Worm (Caenorhabditis elegans) whole organism, early embryonic: ENCODE results near the gene cdr-1.

Source experiments
- B0310.2 ChIP-seq: sonication (generic microtip); optimal IDR thresholded peaks from 2 replicates; lab custom pipeline; 2016; ENCODE audit warnings: mild to moderate bottlenecking, missing genetic modification characterization, missing compliant biosample characterization
- F13C5.2 ChIP-seq: sonication (generic microtip); optimal IDR thresholded peaks from 2 replicates; lab custom pipeline; 2017; ENCODE audit warnings: mild to moderate bottlenecking, missing genetic modification characterization, inconsistent platforms, missing compliant biosample characterization
- aly-1 ChIP-seq: sonication (generic microtip); optimal IDR thresholded peaks from 2 replicates; lab custom pipeline; 2016; ENCODE audit warnings: missing genetic modification characterization, missing compliant biosample characterization
- ama-1 ChIP-seq: fragments of 150-350 bp; optimal IDR thresholded peaks from 2 replicates; lab custom pipeline; 2014
- ceh-13 ChIP-seq: fragments of 200-800 bp; sonication (Bioruptor generic); optimal IDR thresholded peaks from 2 replicates; lab custom pipeline; 2018; ENCODE audit warnings: mild to moderate bottlenecking, missing genetic modification characterization, missing compliant biosample characterization
- ceh-36 ChIP-seq: sonication (generic microtip); optimal IDR thresholded peaks from 2 replicates; lab custom pipeline; 2016; ENCODE audit warnings: missing genetic modification characterization, inconsistent platforms, missing compliant biosample characterization
- ets-7 ChIP-seq: sonication (generic microtip); optimal IDR thresholded peaks from 2 replicates; lab custom pipeline; 2016; ENCODE audit warnings: missing genotype, missing genetic modification characterization, missing compliant biosample characterization
- flt-1 ChIP-seq: fragments of 200-800 bp; sonication (Bioruptor generic); IDR thresholded peaks from 2 replicates; pipeline ENCODE4 v1.3.6; 2022; ENCODE audit warnings: missing genetic modification characterization, missing compliant biosample characterization
- hmbx-1 ChIP-seq: sonication (generic microtip); optimal IDR thresholded peaks from 2 replicates; lab custom pipeline; 2016; ENCODE audit warnings: mild to moderate bottlenecking, missing genetic modification characterization, missing compliant biosample characterization
- hmg-4 ChIP-seq: fragments of 200-800 bp; sonication (Bioruptor generic); optimal IDR thresholded peaks from 2 replicates; lab custom pipeline; 2018; ENCODE audit warnings: mild to moderate bottlenecking, missing genetic modification characterization, missing compliant biosample characterization
- hnd-1 ChIP-seq: sonication (generic microtip); optimal IDR thresholded peaks from 2 replicates; lab custom pipeline; 2016; ENCODE audit warnings: missing genetic modification characterization, missing compliant biosample characterization
- pes-1 ChIP-seq: fragments of 200-800 bp; sonication (Bioruptor generic); IDR thresholded peaks from 2 replicates; pipeline ENCODE4 v1.3.6; 2022; ENCODE audit warnings: missing genetic modification reagents, missing genetic modification characterization, missing compliant biosample characterization
- scrt-1 ChIP-seq: fragments of 200-800 bp; sonication (Bioruptor generic); IDR thresholded peaks from 2 replicates; pipeline ENCODE4 v1.3.6; 2022; ENCODE audit warnings: missing genetic modification characterization, missing compliant biosample characterization
- sea-1 ChIP-seq: fragments of 200-800 bp; sonication (Bioruptor generic); conservative IDR thresholded peaks from 2 replicates; pipeline ENCODE4 v1.3.6; 2022; ENCODE audit warnings: missing genetic modification characterization, missing compliant biosample characterization
- tbx-11 ChIP-seq: fragments of 200-800 bp; sonication (Bioruptor generic); IDR thresholded peaks from 2 replicates; pipeline ENCODE4 v1.3.6; 2022; ENCODE audit warnings: missing genetic modification characterization, missing compliant biosample characterization
- tbx-37 ChIP-seq: fragments of 200-800 bp; sonication (Bioruptor generic); conservative IDR thresholded peaks from 2 replicates; pipeline ENCODE4 v1.3.6; 2022; ENCODE audit warnings: missing genetic modification reagents, missing genetic modification characterization, missing compliant biosample characterization
- tra-4 ChIP-seq: sonication (generic microtip); optimal IDR thresholded peaks from 2 replicates; lab custom pipeline; 2017; ENCODE audit warnings: missing genetic modification characterization, missing compliant biosample characterization

cdr-1 gene

DNA sequence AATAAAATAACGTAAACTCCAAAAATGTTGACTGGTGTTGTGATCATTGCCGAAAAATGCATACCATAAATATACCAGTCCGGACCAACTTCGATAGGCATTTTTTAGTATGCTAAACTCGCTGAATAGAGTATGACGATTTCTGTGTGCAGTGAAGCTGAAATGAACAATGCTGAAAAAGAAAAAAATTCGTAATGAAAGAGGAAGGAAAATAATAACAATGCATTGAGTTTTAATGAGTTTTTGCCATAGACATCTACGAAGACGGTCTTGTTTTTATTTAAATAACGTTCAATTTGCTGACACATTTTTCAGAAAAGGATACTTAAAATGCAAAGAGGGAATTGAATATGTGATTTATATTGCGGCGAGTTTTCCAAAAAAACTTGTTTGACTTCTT, 46.4 kb downstream of the cdr-1 start, which contains the start of gene sri-1:
sri-1 (minus strand) TSS at position 101 of the 400 bp plus-strand sequence.
- no peak for TF ChIP-seq F13C5.2 (tag; lab: Kevin White, UChicago)
- TF ChIP-seq aly-1 (tag; lab: Kevin White, UChicago) = no peak
- TF ChIP-seq pes-1 (GFP tag; lab: Robert Waterston, UW) = no peak
- no peak for TF ChIP-seq hnd-1 (tag; lab: Kevin White, UChicago)
- TF ChIP-seq ceh-36 (tag; lab: Kevin White, UChicago) = no peak
- TF ChIP-seq scrt-1 = no peak
- TF ChIP-seq tra-4 = no peak
- no peak for TF ChIP-seq ceh-13 (GFP tag; lab: Kevin White, UChicago)
- TF ChIP-seq hmbx-1 (tag; lab: Kevin White, UChicago) = no peak
- no peak for TF ChIP-seq B0310.2 (tag; lab: Kevin White, UChicago)
- no peak for TF ChIP-seq ets-7 (tag; lab: Kevin White, UChicago)
- no peak for TF ChIP-seq ama-1 (lab: Kevin White, UChicago)
- no peak for TF ChIP-seq sea-1 (GFP tag; lab: Robert Waterston, UW)
- no peak for TF ChIP-seq tbx-37 (GFP tag; lab: Robert Waterston, UW)
- no peak for TF ChIP-seq hmg-4
- no peak for TF ChIP-seq tbx-11 (GFP tag; lab: Robert Waterston, UW)

DNA sequence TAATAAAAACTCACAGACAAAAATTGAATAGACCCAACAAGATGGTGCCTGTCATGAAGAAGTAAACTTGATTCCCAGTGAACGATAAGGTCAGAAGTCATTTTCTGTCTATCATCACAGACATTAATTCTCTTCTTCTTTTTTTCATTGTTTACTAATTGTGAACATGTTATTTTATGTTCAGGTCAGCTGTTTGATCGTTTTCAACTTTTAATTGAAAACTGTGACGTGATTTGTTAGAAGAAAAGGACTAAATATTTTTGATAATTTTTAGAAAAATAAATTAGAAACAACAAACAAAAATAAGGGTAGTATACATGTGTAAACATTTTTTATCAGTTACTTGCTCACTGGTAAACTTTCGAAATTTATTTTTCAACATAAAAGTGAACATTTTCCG, 48.5 kb downstream of the cdr-1 start, which contains the start of gene F36G9.7:
F36G9.7 (minus strand) TSS at position 101 of the 400 bp plus-strand sequence.
- no peak for TF ChIP-seq hmg-4
- no peak for TF ChIP-seq tbx-37 (GFP tag; lab: Robert Waterston, UW)
- no peak for TF ChIP-seq ets-7 (tag; lab: Kevin White, UChicago)
- no peak for TF ChIP-seq tra-4
- no peak for TF ChIP-seq flt-1 (GFP tag; lab: Robert Waterston, UW)
- no peak for TF ChIP-seq aly-1 (tag; lab: Kevin White, UChicago)
- no peak for TF ChIP-seq pes-1 (GFP tag; lab: Robert Waterston, UW)
- TF ChIP-seq tbx-11 (GFP tag; lab: Robert Waterston, UW) = no peak

DNA sequence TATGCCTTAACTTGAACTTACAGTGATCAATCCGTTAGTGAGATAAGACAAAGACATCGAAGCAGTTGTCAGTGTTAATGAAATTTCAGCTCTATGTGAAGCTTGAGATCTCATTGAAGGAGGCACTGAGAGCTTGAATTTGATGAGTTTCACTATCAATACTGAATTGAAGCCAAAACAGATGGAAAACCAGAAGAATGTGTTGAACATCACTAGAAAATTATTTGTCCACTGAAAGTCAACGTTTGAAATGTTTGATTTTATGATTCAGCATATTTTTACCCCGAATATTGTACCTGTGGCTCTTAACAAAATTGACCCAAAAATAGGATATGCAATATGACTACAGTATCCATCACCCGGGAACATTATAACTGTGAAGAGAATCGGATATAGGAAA, 49.7 kb downstream of the cdr-1 start:
- TF ChIP-seq hnd-1 (tag; lab: Kevin White, UChicago) = no peak
- no peak for TF ChIP-seq tbx-11 (GFP tag; lab: Robert Waterston, UW)
- TF ChIP-seq F13C5.2 (tag; lab: Kevin White, UChicago) = no peak
- TF ChIP-seq ets-7 (tag; lab: Kevin White, UChicago) = no peak
- TF ChIP-seq ceh-36 (tag; lab: Kevin White, UChicago) = no peak
- TF ChIP-seq hmg-4 = no peak
- no peak for TF ChIP-seq B0310.2 (tag; lab: Kevin White, UChicago)
- no peak for TF ChIP-seq ama-1 (lab: Kevin White, UChicago)
- no peak for TF ChIP-seq tra-4
- no peak for TF ChIP-seq scrt-1
- TF ChIP-seq hmbx-1 (tag; lab: Kevin White, UChicago) = no peak
